Worm (Caenorhabditis elegans) whole organism, L3 larva: Measurements from ENCODE around the gene sra-28.

Experiments used
- ama-1 ChIP-seq: fragments of 150-350 bp; optimal IDR thresholded peaks from 2 replicates; lab custom pipeline; 2018
- ceh-82 ChIP-seq: fragments of 150-350 bp; optimal IDR thresholded peaks from 2 replicates; lab custom pipeline; 2014; ENCODE audit warnings: missing biosample characterization, missing genetic modification characterization
- daf-12 ChIP-seq: fragments of 150-350 bp; optimal IDR thresholded peaks from 2 replicates; lab custom pipeline; 2014; ENCODE audit warnings: missing biosample characterization, missing genetic modification reagents, missing genetic modification characterization
- egl-27 ChIP-seq: sonication (generic microtip); optimal IDR thresholded peaks from 4 replicates; lab custom pipeline; 2017; ENCODE audit warnings: missing biosample characterization, missing genetic modification reagents, missing genetic modification characterization
- elt-3 ChIP-seq, 3 experiments: fragments of 150-350 bp in 1 of 3; sonication (generic microtip) in 2 of 3; optimal IDR thresholded peaks; 2 replicates in 2 of 3; 4 replicates in 1 of 3; lab custom pipeline; 2014 to 2017; ENCODE audit warnings: missing biosample characterization in 3 of 3, missing genetic modification characterization in 3 of 3
- fos-1 ChIP-seq: fragments of 150-350 bp; optimal IDR thresholded peaks from 2 replicates; lab custom pipeline; 2014; ENCODE audit warnings: missing biosample characterization, missing genetic modification characterization
- jun-1 ChIP-seq: fragments of 150-350 bp; optimal IDR thresholded peaks from 2 replicates; lab custom pipeline; 2014; ENCODE audit warnings: missing biosample characterization, missing genetic modification reagents, missing genetic modification characterization
- mdl-1 ChIP-seq: fragments of 150-350 bp; optimal IDR thresholded peaks from 2 replicates; lab custom pipeline; 2014; ENCODE audit warnings: missing biosample characterization, missing genetic modification characterization
- nhr-237 ChIP-seq: fragments of 150-350 bp; optimal IDR thresholded peaks from 2 replicates; lab custom pipeline; 2014; ENCODE audit warnings: missing biosample characterization, missing genetic modification characterization
- nhr-77 ChIP-seq: fragments of 150-350 bp; optimal IDR thresholded peaks from 2 replicates; lab custom pipeline; 2014; ENCODE audit warnings: missing biosample characterization, missing genetic modification characterization
- tbx-2 ChIP-seq: sonication (generic microtip); optimal IDR thresholded peaks from 2 replicates; lab custom pipeline; 2016; ENCODE audit warnings: mild to moderate bottlenecking, missing genetic modification characterization, missing compliant biosample characterization
- unc-39 ChIP-seq: sonication (generic microtip); optimal IDR thresholded peaks from 4 replicates; lab custom pipeline; 2017; ENCODE audit warnings: missing biosample characterization, missing genetic modification characterization
- unc-62 ChIP-seq: fragments of 150-350 bp; sonication (generic microtip); optimal IDR thresholded peaks from 4 replicates; lab custom pipeline; 2014; ENCODE audit warnings: missing biosample characterization, missing genetic modification reagents, missing genetic modification characterization
- ztf-11 ChIP-seq: fragments of 150-350 bp; optimal IDR thresholded peaks from 2 replicates; lab custom pipeline; 2014; ENCODE audit warnings: missing biosample characterization, missing genetic modification characterization

DNA sequence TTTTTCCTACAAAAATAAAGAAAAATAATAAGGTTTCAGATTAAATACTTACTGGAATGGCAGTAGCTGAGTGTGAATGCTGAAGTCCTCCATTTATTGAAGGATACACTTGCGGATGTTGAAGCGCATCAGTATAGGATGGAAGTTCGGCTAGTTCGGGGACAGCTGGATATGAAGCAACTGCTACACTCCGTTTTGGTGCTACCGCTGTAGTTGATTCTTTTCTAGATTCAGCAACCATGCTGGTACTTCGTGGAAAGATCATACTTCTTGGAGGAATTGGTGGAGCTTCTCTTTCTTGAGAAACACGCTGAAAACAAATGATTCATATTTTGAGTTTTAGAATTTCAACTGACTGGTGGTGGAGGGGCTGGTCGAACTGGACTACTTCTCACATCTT is 35.0 kb upstream of the sra-28 start:
- TF ChIP-seq ztf-11 (tag; lab: Kevin White, UChicago) (no peak), nhr-77 (tag; lab: Kevin White, UChicago) (no peak), elt-3 (tag; optimal IDR thresholded peaks at IDR 0.05; lab: Kevin White, UChicago) (no peak), tbx-2 (tag; lab: Kevin White, UChicago) (no peak), mdl-1 (tag; lab: Kevin White, UChicago) (no peak), unc-62 (no peak), fos-1 (tag; lab: Kevin White, UChicago) (no peak), ceh-82 (tag; lab: Kevin White, UChicago) (no peak), nhr-237 (tag; lab: Kevin White, UChicago) (no peak), egl-27 (tag; lab: Kevin White, UChicago) (no peak), daf-12 (tag; lab: Kevin White, UChicago) (no peak), ama-1 (lab: Kevin White, UChicago) (no peak), jun-1 (tag; lab: Kevin White, UChicago) (no peak), unc-39 (no peak)
